Worm (Caenorhabditis elegans) whole organism, L4 larva: Measurements from ENCODE around the gene unc-23.

Experiments
- D1046.2 ChIP-seq: fragments of 200-800 bp; sonication (Bioruptor generic); IDR thresholded peaks from 2 replicates; pipeline ENCODE4 v1.3.6; 2022; ENCODE audit warnings: missing genetic modification characterization, missing compliant biosample characterization
- F49E8.2 ChIP-seq: sonication (generic microtip); optimal IDR thresholded peaks from 2 replicates; lab custom pipeline; 2016; ENCODE audit warnings: missing compliant biosample characterization, mild to moderate bottlenecking, missing genetic modification characterization, borderline replicate concordance
- R02D3.7 ChIP-seq: fragments of 150-350 bp; sonication (generic microtip); optimal IDR thresholded peaks from 3 replicates; lab custom pipeline; 2014; ENCODE audit warnings: missing biosample characterization, missing genetic modification characterization
- T26A8.4 ChIP-seq: fragments of 200-800 bp; sonication (Bioruptor generic); IDR thresholded peaks from 2 replicates; pipeline ENCODE4 v1.3.6; 2022; ENCODE audit warnings: missing genetic modification characterization, missing compliant biosample characterization
- aha-1 ChIP-seq: fragments of 150-350 bp; peaks from one replicate; lab custom pipeline; 2014; ENCODE audit warnings: missing biosample characterization, missing genetic modification characterization
- aly-2 ChIP-seq: sonication (generic microtip); optimal IDR thresholded peaks from 2 replicates; lab custom pipeline; 2018; ENCODE audit warnings: missing biosample characterization, missing genetic modification characterization
- arid-1 ChIP-seq: fragments of 200-800 bp; sonication (Bioruptor generic); conservative IDR thresholded peaks from 2 replicates; pipeline ENCODE4 v1.3.6; 2022; ENCODE audit warnings: missing genetic modification reagents, missing genetic modification characterization, missing compliant biosample characterization
- ceh-62 ChIP-seq: sonication (generic microtip); optimal IDR thresholded peaks from 2 replicates; lab custom pipeline; 2017; ENCODE audit warnings: missing biosample characterization, missing genetic modification characterization
- ctbp-1 ChIP-seq: fragments of 200-800 bp; sonication (Bioruptor generic); IDR thresholded peaks from 2 replicates; pipeline ENCODE4 v1.3.6; 2022; ENCODE audit warnings: missing genetic modification reagents, missing genetic modification characterization, missing compliant biosample characterization
- daf-12 ChIP-seq: fragments of 150-350 bp; optimal IDR thresholded peaks from 2 replicates; lab custom pipeline; 2014; ENCODE audit warnings: missing biosample characterization, missing genetic modification reagents, missing genetic modification characterization
- daf-8 ChIP-seq: fragments of 200-800 bp; sonication (Bioruptor generic); IDR thresholded peaks from 2 replicates; pipeline ENCODE4 v1.3.6; 2022; ENCODE audit warnings: missing genetic modification characterization, missing compliant biosample characterization
- dmd-8 ChIP-seq: fragments of 200-800 bp; sonication (Bioruptor generic); IDR thresholded peaks from 2 replicates; pipeline ENCODE4 v1.3.6; 2022; ENCODE audit warnings: missing genetic modification characterization, missing compliant biosample characterization
- dmd-9 ChIP-seq: fragments of 200-800 bp; sonication (Bioruptor generic); IDR thresholded peaks from 2 replicates; pipeline ENCODE4 v1.3.6; 2022; ENCODE audit warnings: missing genetic modification reagents, missing genetic modification characterization, missing compliant biosample characterization
- dpl-1 ChIP-seq: fragments of 150-350 bp; optimal IDR thresholded peaks from 2 replicates; lab custom pipeline; 2014; ENCODE audit warnings: missing biosample characterization, missing genetic modification reagents, missing genetic modification characterization
- duxl-1 ChIP-seq: sonication (generic microtip); optimal IDR thresholded peaks from 2 replicates; lab custom pipeline; 2016; ENCODE audit warnings: mild to moderate bottlenecking, missing genetic modification characterization, moderate library complexity, missing compliant biosample characterization; ENCODE audit not compliant: poor library complexity
- fkh-10 ChIP-seq: fragments of 150-350 bp; optimal IDR thresholded peaks from 2 replicates; lab custom pipeline; 2014; ENCODE audit warnings: missing biosample characterization, missing genetic modification reagents, missing genetic modification characterization
- hif-1 ChIP-seq, 2 experiments: sonication (generic microtip); optimal IDR thresholded peaks; 2 replicates each; lab custom pipeline; 2016 to 2017; ENCODE audit warnings: missing compliant biosample characterization in 2 of 2, missing genetic modification characterization in 2 of 2, missing genetic modification reagents in 2 of 2, missing genotype in 2 of 2, mild to moderate bottlenecking in 1 of 2
- jun-1 ChIP-seq: fragments of 150-350 bp; optimal IDR thresholded peaks from 2 replicates; lab custom pipeline; 2014; ENCODE audit warnings: missing biosample characterization, missing genetic modification reagents, missing genetic modification characterization
- lim-7 ChIP-seq: fragments of 200-800 bp; sonication (Bioruptor generic); IDR thresholded peaks from 2 replicates; pipeline ENCODE4 v1.3.6; 2022; ENCODE audit warnings: missing genetic modification characterization, missing compliant biosample characterization
- lin-15B ChIP-seq: fragments of 150-350 bp; sonication (generic microtip); optimal IDR thresholded peaks from 3 replicates; lab custom pipeline; 2014; ENCODE audit warnings: missing biosample characterization, missing genetic modification characterization
- lin-38 ChIP-seq: fragments of 200-800 bp; sonication (Bioruptor generic); IDR thresholded peaks from 2 replicates; pipeline ENCODE4 v1.3.6; 2022; ENCODE audit warnings: missing genetic modification reagents, missing genetic modification characterization, missing compliant biosample characterization
- lin-39 ChIP-seq: fragments of 150-350 bp; optimal IDR thresholded peaks from 2 replicates; lab custom pipeline; 2014; ENCODE audit warnings: missing biosample characterization, missing genetic modification reagents, missing genetic modification characterization
- madf-5 ChIP-seq, 2 experiments: fragments of 200-800 bp; sonication (Bioruptor generic); IDR thresholded peaks; 2 replicates each; pipeline ENCODE4 v1.3.6; 2022; ENCODE audit warnings: missing compliant biosample characterization in 2 of 2, missing genetic modification characterization in 2 of 2
- madf-9 ChIP-seq: fragments of 200-800 bp; sonication (Bioruptor generic); conservative IDR thresholded peaks from 2 replicates; pipeline ENCODE4 v1.3.6; 2022; ENCODE audit warnings: missing genetic modification reagents, missing genetic modification characterization, missing compliant biosample characterization
- mdl-1 ChIP-seq, 2 experiments: fragments of 150-350 bp in 1 of 2; sonication (generic microtip) in 1 of 2; optimal IDR thresholded peaks; 2 replicates each; lab custom pipeline; 2014 to 2017; ENCODE audit warnings: missing biosample characterization in 2 of 2, missing genetic modification characterization in 2 of 2
- mxl-3 ChIP-seq: fragments of 200-800 bp; sonication (Bioruptor generic); optimal IDR thresholded peaks from 2 replicates; lab custom pipeline; 2018; ENCODE audit warnings: mild to moderate bottlenecking, missing genetic modification characterization, missing compliant biosample characterization
- nhr-102 ChIP-seq: sonication (generic microtip); optimal IDR thresholded peaks from 2 replicates; lab custom pipeline; 2016; ENCODE audit warnings: mild to moderate bottlenecking, missing genetic modification characterization, moderate library complexity, missing compliant biosample characterization
- nhr-28 ChIP-seq: fragments of 150-350 bp; optimal IDR thresholded peaks from 2 replicates; lab custom pipeline; 2014; ENCODE audit warnings: missing biosample characterization, missing genetic modification characterization
- nhr-41 ChIP-seq: fragments of 200-800 bp; sonication (Bioruptor generic); IDR thresholded peaks from 2 replicates; pipeline ENCODE4 v1.3.6; 2022; ENCODE audit warnings: missing genetic modification reagents, missing genetic modification characterization, missing compliant biosample characterization
- nhr-76 ChIP-seq: fragments of 150-350 bp; optimal IDR thresholded peaks from 2 replicates; lab custom pipeline; 2014; ENCODE audit warnings: missing biosample characterization, missing genetic modification characterization
- pha-4 ChIP-seq, 2 experiments: fragments of 150-350 bp in 1 of 2; fragments of 200-800 bp in 1 of 2; sonication (Bioruptor generic) in 1 of 2; IDR thresholded peaks in 1 of 2; optimal IDR thresholded peaks in 1 of 2; 2 replicates each; pipeline versions ENCODE4 v1.3.6 to Lab custom; 2014 to 2022; ENCODE audit warnings: missing genetic modification characterization in 2 of 2, missing genetic modification reagents in 2 of 2, missing biosample characterization in 1 of 2, missing compliant biosample characterization in 1 of 2
- php-3 ChIP-seq: fragments of 200-800 bp; sonication (Bioruptor generic); IDR thresholded peaks from 2 replicates; pipeline ENCODE4 v1.3.6; 2022; ENCODE audit warnings: missing genetic modification reagents, missing genetic modification characterization, missing compliant biosample characterization
- pqm-1 ChIP-seq: sonication (generic microtip); optimal IDR thresholded peaks from 2 replicates; lab custom pipeline; 2017; ENCODE audit warnings: missing biosample characterization, missing genetic modification characterization
- snpc-1.2 ChIP-seq: fragments of 200-800 bp; sonication (Bioruptor generic); IDR thresholded peaks from 2 replicates; pipeline ENCODE4 v1.3.6; 2022; ENCODE audit warnings: missing genetic modification reagents, missing genetic modification characterization, missing compliant biosample characterization
- unc-39 ChIP-seq: sonication (generic microtip); optimal IDR thresholded peaks from 2 replicates; lab custom pipeline; 2017; ENCODE audit warnings: missing biosample characterization, missing genetic modification characterization
- unc-62 ChIP-seq, 3 experiments: fragments of 150-350 bp in 1 of 3; sonication (generic microtip); optimal IDR thresholded peaks in 2 of 3; peaks in 1 of 3; 1 replicate in 1 of 3; 2 replicates in 2 of 3; lab custom pipeline; 2014 to 2017; ENCODE audit warnings: missing biosample characterization in 3 of 3, missing genetic modification characterization in 3 of 3, missing genetic modification reagents in 3 of 3, missing genotype in 1 of 3
- vab-7 ChIP-seq: fragments of 200-800 bp; sonication (Bioruptor generic); IDR thresholded peaks from 2 replicates; pipeline ENCODE4 v1.3.6; 2022; ENCODE audit warnings: missing genetic modification reagents, missing genetic modification characterization, missing compliant biosample characterization
- zag-1 ChIP-seq: fragments of 150-350 bp; optimal IDR thresholded peaks from 2 replicates; lab custom pipeline; 2014; ENCODE audit warnings: missing biosample characterization, missing genetic modification characterization

Gene unc-23

DNA sequence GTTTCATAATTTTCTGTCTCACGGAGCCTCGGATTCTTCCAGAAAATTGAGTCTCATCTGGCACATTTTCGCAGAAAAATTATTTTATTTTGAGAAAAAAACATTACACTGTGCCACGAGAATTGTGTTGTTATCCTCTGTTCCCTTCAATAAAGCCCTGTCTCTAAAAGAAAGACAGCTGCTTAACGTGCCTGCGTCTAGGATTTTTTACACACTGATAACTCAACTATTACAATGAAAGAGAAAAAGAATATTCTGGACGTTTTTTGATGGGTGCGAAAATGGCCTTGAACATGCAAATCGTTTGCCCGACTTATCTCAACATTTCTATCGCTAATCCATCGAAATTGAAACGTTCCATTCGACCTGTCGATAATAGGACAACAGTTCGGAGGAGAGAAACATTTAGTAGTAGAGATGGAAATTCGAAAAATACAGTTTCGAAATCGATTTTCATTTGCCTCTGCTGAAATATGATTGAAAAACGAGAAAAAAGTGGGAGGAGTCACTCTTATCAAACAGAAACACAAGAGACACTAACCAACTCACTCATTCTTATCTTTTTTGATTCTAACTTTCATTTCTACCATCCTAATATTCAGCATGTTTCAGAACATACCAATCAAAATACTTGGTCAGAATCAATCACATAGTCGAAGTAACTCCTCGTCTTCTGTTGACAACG, 774 bp downstream of the unc-23 start (continued):
- no peak for TF ChIP-seq nhr-102 (tag; lab: Kevin White, UChicago)
- TF ChIP-seq R02D3.7 (tag; lab: Kevin White, UChicago), result no peak
- TF ChIP-seq nhr-76 (tag; lab: Kevin White, UChicago), result no peak
- no peak for TF ChIP-seq lin-39 (tag; lab: Kevin White, UChicago)

DNA sequence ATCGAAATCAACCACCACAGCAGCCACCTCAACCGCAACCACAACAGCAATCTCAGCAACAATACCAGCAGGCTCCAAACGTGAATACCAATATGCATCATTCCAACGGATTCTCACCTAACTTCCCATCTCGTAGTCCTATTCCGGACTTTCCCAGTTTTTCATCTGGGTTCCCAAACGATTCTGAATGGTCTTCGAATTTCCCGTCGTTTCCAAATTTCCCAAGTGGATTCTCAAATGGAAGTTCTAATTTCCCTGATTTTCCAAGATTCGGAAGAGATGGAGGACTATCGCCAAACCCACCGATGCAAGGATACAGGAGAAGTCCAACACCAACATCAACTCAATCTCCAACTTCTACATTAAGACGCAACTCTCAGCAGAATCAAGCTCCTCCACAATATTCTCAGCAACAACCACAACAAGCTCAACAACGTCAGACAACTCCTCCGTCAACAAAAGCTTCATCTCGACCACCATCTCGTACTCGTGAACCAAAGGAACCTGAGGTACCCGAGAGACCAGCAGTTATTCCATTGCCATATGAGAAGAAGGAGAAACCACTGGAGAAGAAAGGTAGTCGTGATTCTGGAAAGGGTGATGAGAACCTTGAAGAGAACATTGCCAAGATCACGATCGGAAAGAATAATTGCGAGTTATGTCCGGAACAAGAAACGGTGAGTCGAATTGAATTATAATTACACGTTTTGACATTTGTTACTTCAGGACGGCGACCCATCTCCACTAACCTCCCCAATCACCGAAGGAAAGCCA, 1.5 kb downstream of the unc-23 start:
- peak; percentile 24 for TF ChIP-seq aha-1 (tag; lab: Kevin White, UChicago)
- no peak for TF ChIP-seq daf-8 (GFP tag; lab: Robert Waterston, UW)
- 0 out of 2 replicates have a peak, but pooled peaks have one; percentile 25 for TF ChIP-seq pha-4 (GFP tag; IDR thresholded peaks at IDR 0.05; lab: Robert Waterston, UW)
- no peak for TF ChIP-seq pha-4 (tag; optimal IDR thresholded peaks at IDR 0.05; lab: Kevin White, UChicago)
- TF ChIP-seq daf-12 (tag; lab: Kevin White, UChicago), result no peak
- 0 out of 2 replicates have a peak, but pooled peaks have one; percentile 16 for TF ChIP-seq snpc-1.2 (GFP tag; lab: Robert Waterston, UW)

DNA sequence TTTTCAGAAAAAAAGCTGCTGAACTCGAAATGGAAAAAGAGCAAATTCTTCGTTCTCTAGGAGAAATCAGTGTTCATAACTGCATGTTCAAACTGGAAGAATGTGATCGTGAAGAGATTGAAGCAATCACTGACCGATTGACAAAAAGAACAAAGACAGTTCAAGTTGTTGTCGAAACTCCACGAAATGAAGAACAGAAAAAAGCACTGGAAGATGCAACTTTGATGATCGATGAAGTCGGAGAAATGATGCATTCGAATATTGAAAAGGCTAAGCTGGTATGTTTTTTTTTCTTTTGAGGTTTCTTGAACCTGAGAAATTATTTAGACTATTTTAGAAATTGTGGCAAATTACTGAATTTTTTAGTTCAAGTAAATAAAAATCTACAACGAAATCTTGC, 2.3 kb downstream of the unc-23 start:
- TF ChIP-seq zag-1 (tag; lab: Kevin White, UChicago), result no peak
- TF ChIP-seq pha-4 (GFP tag; IDR thresholded peaks at IDR 0.05; lab: Robert Waterston, UW), result no peak
- no peak for TF ChIP-seq pha-4 (tag; optimal IDR thresholded peaks at IDR 0.05; lab: Kevin White, UChicago)
- TF ChIP-seq aha-1 (tag; lab: Kevin White, UChicago), result peak; percentile 56
- no peak for TF ChIP-seq ctbp-1 (GFP tag; lab: Robert Waterston, UW)
- no peak for TF ChIP-seq lin-38 (GFP tag; lab: Robert Waterston, UW)
- TF ChIP-seq nhr-41 (GFP tag; lab: Robert Waterston, UW), result no peak
- no peak for TF ChIP-seq mxl-3 (GFP tag; lab: Kevin White, UChicago)
- no peak for TF ChIP-seq F49E8.2 (tag; lab: Kevin White, UChicago)
- TF ChIP-seq duxl-1 (tag; lab: Kevin White, UChicago), result no peak
- TF ChIP-seq madf-9 (GFP tag; lab: Robert Waterston, UW), result 0 out of 2 replicates have a peak, but pooled peaks have one; percentile 5
- no peak for TF ChIP-seq fkh-10

DNA sequence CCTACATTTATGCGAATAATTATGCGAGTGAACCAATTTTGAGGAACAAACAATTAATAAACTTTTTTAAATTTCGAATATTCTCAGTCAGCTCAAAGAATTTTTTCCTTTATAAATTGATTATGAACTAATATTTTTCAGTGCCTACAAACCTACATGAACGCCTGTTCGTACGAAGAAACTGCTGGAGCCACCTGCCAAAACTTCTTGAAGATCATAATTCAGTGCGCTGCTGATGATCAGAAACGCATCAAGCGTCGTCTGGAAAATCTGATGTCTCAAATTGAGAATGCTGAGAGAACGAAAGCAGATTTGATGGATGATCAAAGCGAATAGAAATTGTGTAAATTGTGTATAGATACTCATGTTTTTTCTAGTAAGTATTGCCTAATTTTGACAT, 2.8 kb downstream of the unc-23 start:
- TF ChIP-seq madf-5 (GFP tag; IDR thresholded peaks at IDR 0.05; lab: Robert Waterston, UW), result 0 out of 4 replicates have a peak, but pooled peaks of 1 of the 2 experiments have one; percentile 37
- no peak for TF ChIP-seq lin-15B (tag; lab: Kevin White, UChicago)
- TF ChIP-seq dmd-8, result 0 out of 2 replicates have a peak, but pooled peaks have one; percentile 57
- no peak for TF ChIP-seq lin-39 (tag; lab: Kevin White, UChicago)
- TF ChIP-seq jun-1 (tag; lab: Kevin White, UChicago), result no peak
- peak; percentile 18; the same call in 1 of the 2 replicates for TF ChIP-seq vab-7 (GFP tag; lab: Robert Waterston, UW)
- TF ChIP-seq lim-7, result peak; percentile 35; the same call in 1 of the 2 replicates
- TF ChIP-seq unc-62 (GFP tag; optimal IDR thresholded peaks at IDR 0.05 in 1 of 2; lab: Kevin White, UChicago), result peak in 1 of 2 experiments; percentile 12
- TF ChIP-seq unc-62 (tag; optimal IDR thresholded peaks at IDR 0.05; lab: Kevin White, UChicago), result no peak
- TF ChIP-seq mdl-1 (tag; optimal IDR thresholded peaks at IDR 0.05; lab: Kevin White, UChicago), result no peak

DNA sequence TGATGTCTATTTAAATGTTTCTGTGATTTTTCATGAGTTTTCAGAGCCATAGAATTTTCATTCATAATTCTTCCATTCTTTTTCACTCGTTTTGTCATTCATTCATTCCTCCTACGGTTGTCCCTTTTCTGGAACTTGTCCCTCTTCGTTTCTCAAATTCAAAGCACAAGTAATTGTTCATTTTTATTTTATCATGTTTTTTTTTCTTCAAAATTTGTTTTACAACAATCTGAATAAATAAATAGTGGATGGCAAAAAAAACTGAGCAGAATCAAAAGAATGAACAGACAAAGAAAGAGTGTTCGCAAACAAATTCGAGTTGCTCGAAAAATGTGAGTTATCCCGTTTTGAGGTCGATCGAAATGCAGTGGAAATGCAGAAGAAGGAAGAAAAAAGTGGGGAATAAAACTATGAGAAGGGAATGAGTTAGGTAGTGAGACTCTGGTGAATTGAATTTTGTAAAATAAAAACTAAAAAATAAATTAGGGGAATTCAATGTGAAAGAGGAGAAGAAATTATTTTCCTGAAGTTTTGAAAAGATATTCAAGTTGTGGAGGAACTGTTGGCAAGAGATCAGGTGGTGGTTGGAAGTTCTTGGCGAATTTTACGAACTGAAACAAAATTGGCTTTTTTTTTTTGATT, 3.4 kb downstream of the unc-23 start:
- TF ChIP-seq pqm-1 (tag; lab: Kevin White, UChicago) (no peak), ceh-62 (tag; lab: Kevin White, UChicago) (no peak), arid-1 (peak; percentile 53; the same call in 1 of the 2 replicates), aha-1 (tag; lab: Kevin White, UChicago) (peak; percentile 87), dmd-9 (no peak), D1046.2 (GFP tag; lab: Robert Waterston, UW) (no peak), T26A8.4 (peak; percentile 77), php-3 (GFP tag; lab: Robert Waterston, UW) (0 out of 2 replicates have a peak, but pooled peaks have one; percentile 48), unc-39 (no peak), hif-1 (tag; optimal IDR thresholded peaks at IDR 0.05; lab: Kevin White, UChicago) (no peak), dpl-1 (GFP tag; lab: Kevin White, UChicago) (no peak), nhr-28 (no peak), jun-1 (tag; lab: Kevin White, UChicago) (no peak), duxl-1 (tag; lab: Kevin White, UChicago) (no peak), lin-15B (tag; lab: Kevin White, UChicago) (no peak), F49E8.2 (tag; lab: Kevin White, UChicago) (no peak), aly-2 (no peak)
